Worm (Caenorhabditis elegans) whole organism, young adult: Measurements from ENCODE around the gene dpy-7.

ENCODE experiments used
- F33H1.4 ChIP-seq: fragments of 200-800 bp; sonication (Bioruptor generic); IDR thresholded peaks from 2 replicates; pipeline ENCODE4 v1.3.6; 2022; ENCODE audit warnings: missing genetic modification reagents, missing genetic modification characterization, missing compliant biosample characterization
- F57C9.4 ChIP-seq: sonication (generic microtip); optimal IDR thresholded peaks from 2 replicates; lab custom pipeline; 2017; ENCODE audit warnings: mild to moderate bottlenecking, missing genetic modification characterization, missing compliant biosample characterization
- T07F8.4 ChIP-seq: sonication (generic microtip); optimal IDR thresholded peaks from 2 replicates; lab custom pipeline; 2016; ENCODE audit warnings: mild to moderate bottlenecking, missing genetic modification characterization, moderate library complexity, missing compliant biosample characterization
- athp-1 ChIP-seq: sonication (generic microtip); optimal IDR thresholded peaks from 2 replicates; lab custom pipeline; 2017; ENCODE audit warnings: mild to moderate bottlenecking, missing genetic modification characterization, missing compliant biosample characterization
- ceh-100 ChIP-seq: fragments of 200-800 bp; sonication (Bioruptor generic); IDR thresholded peaks from 2 replicates; pipeline ENCODE4 v1.3.6; 2022; ENCODE audit warnings: missing genetic modification reagents, missing genetic modification characterization, missing compliant biosample characterization
- efl-1 ChIP-seq: fragments of 150-350 bp; optimal IDR thresholded peaks from 2 replicates; lab custom pipeline; 2014; ENCODE audit warnings: missing biosample characterization, missing genetic modification reagents, missing genetic modification characterization
- hmg-1.2 ChIP-seq: fragments of 200-800 bp; sonication (Bioruptor generic); IDR thresholded peaks from 2 replicates; pipeline ENCODE4 v1.3.6; 2022; ENCODE audit warnings: missing genetic modification reagents, missing genetic modification characterization, missing compliant biosample characterization
- lin-40 ChIP-seq: sonication (generic microtip); optimal IDR thresholded peaks from 2 replicates; lab custom pipeline; 2016; ENCODE audit warnings: missing genetic modification characterization, mild to moderate bottlenecking, missing compliant biosample characterization, missing genotype, missing genetic modification reagents
- pha-4 ChIP-seq: fragments of 150-350 bp; sonication (generic microtip); optimal IDR thresholded peaks from 2 replicates; lab custom pipeline; 2014; ENCODE audit warnings: missing biosample characterization, missing genetic modification reagents, missing genetic modification characterization
- tbp1 ChIP-seq: fragments of 200-800 bp; sonication (Bioruptor generic); optimal IDR thresholded peaks from 2 replicates; lab custom pipeline; 2018; ENCODE audit warnings: mild to moderate bottlenecking, missing genetic modification characterization, missing compliant biosample characterization
- unc-62 ChIP-seq: fragments of 150-350 bp; optimal IDR thresholded peaks from 2 replicates; lab custom pipeline; 2014; ENCODE audit warnings: missing biosample characterization, missing genetic modification reagents, missing genetic modification characterization

DNA sequence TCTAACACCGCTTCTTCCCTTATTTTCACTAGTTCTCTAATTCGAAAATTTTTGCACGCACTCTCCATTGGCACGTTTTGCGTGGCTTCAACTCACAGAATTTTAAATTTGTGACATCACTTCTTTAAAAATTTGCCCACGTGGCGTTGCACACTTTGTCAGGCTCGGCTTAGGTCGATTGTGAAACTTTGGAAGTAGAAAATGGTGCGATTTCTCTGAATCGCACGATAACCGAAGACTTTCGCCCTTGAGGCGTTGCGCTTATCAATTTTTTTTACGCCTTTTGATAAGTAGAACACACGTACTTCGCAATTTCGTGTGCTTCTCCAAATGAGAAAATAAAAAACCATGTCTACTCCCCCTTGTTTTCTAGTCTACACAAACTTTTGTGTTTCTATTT, 40.7 kb upstream of the dpy-7 start:
- TF ChIP-seq tbp1 (GFP tag; lab: Kevin White, UChicago) (no peak), efl-1 (GFP tag; lab: Kevin White, UChicago) (no peak), F57C9.4 (no peak), F33H1.4 (GFP tag; lab: Robert Waterston, UW) (no peak), lin-40 (tag; lab: Kevin White, UChicago) (no peak), hmg-1.2 (no peak), T07F8.4 (tag; lab: Kevin White, UChicago) (no peak), athp-1 (no peak), pha-4 (tag; lab: Kevin White, UChicago) (no peak), ceh-100 (GFP tag; lab: Robert Waterston, UW) (no peak), unc-62 (GFP tag; lab: Kevin White, UChicago) (no peak)
